Worm (Caenorhabditis elegans): Measurements from ENCODE around the gene Y58A7A.2.

ce11 chrV:5072082-5072481 lies at the start of gene Y58A7A.2:
- TF ChIP-seq W03F9.2 (tag; optimal IDR thresholded peaks at IDR 0.05): no peak
- no peak for TF ChIP-seq him-1 (tag; optimal IDR thresholded peaks at IDR 0.05)
